Worm (Caenorhabditis elegans) whole organism, mixed stage, embryonic: Measurements from ENCODE around the gene F58F12.1.

Source experiments
- elt-1 ChIP-seq: sonication (generic microtip); optimal IDR thresholded peaks from 2 replicates; lab custom pipeline; 2017; ENCODE audit warnings: missing genetic modification characterization, mild to moderate bottlenecking, missing compliant biosample characterization, antibody characterized with exemption, moderate library complexity, borderline replicate concordance; ENCODE audit not compliant: insufficient read depth
- ham-2 ChIP-seq: fragments of 200-800 bp; sonication (Bioruptor generic); optimal IDR thresholded peaks from 2 replicates; lab custom pipeline; 2018; ENCODE audit warnings: mild to moderate bottlenecking, missing genetic modification characterization, missing compliant biosample characterization
- mab-5 ChIP-seq: fragments of 150-350 bp; optimal IDR thresholded peaks from 2 replicates; lab custom pipeline; 2014; ENCODE audit warnings: missing biosample characterization, missing genetic modification characterization
- nhr-2 ChIP-seq: fragments of 150-350 bp; optimal IDR thresholded peaks from 2 replicates; lab custom pipeline; 2014; ENCODE audit warnings: missing biosample characterization, missing genetic modification characterization
- nhr-28 ChIP-seq: fragments of 150-350 bp; optimal IDR thresholded peaks from 2 replicates; lab custom pipeline; 2014; ENCODE audit warnings: missing biosample characterization, missing genetic modification characterization
- nhr-76 ChIP-seq: sonication (generic microtip); optimal IDR thresholded peaks from 2 replicates; lab custom pipeline; 2017; ENCODE audit warnings: missing biosample characterization, missing genetic modification characterization
- pha-4 ChIP-seq: fragments of 150-350 bp; optimal IDR thresholded peaks from 2 replicates; lab custom pipeline; 2018; ENCODE audit warnings: missing biosample characterization, missing genetic modification reagents, missing genetic modification characterization
- unc-39 ChIP-seq: fragments of 150-350 bp; optimal IDR thresholded peaks from 2 replicates; lab custom pipeline; 2014; ENCODE audit warnings: missing biosample characterization, missing genetic modification characterization
- ztf-11 ChIP-seq: fragments of 150-350 bp; optimal IDR thresholded peaks from 2 replicates; lab custom pipeline; 2014; ENCODE audit warnings: missing biosample characterization, missing genetic modification characterization

- TF ChIP-seq unc-39 (tag; lab: Kevin White, UChicago) (no peak), pha-4 (tag; lab: Kevin White, UChicago) (no peak), ztf-11 (no peak), mab-5 (no peak), nhr-28 (tag; lab: Kevin White, UChicago) (no peak), nhr-76 (tag; lab: Kevin White, UChicago) (no peak), ham-2 (GFP tag; lab: Kevin White, UChicago) (no peak), nhr-2 (tag; lab: Kevin White, UChicago) (no peak), elt-1 (no peak)
Observed at ce11 chrII:6413788-6414187, 30.3 kb downstream of the F58F12.1 start.
